Fruit fly (Drosophila melanogaster) whole organism, embryonic: ENCODE data around the gene eIF3h.

ENCODE experiments used
- Antp ChIP-seq: fragments of 200-800 bp; sonication (Bioruptor generic); optimal IDR thresholded peaks from 3 replicates; lab custom pipeline; 2016; ENCODE audit warnings: missing biosample characterization, missing genetic modification characterization
- CG10431 ChIP-seq: fragments of 200-800 bp; sonication (Bioruptor generic); optimal IDR thresholded peaks from 3 replicates; lab custom pipeline; 2018; ENCODE audit warnings: missing biosample characterization, mild to moderate bottlenecking, missing genetic modification characterization
- CG12299 ChIP-seq: fragments of 200-800 bp; sonication (Bioruptor generic); optimal IDR thresholded peaks from 2 replicates; lab custom pipeline; 2018; ENCODE audit warnings: missing biosample characterization, mild to moderate bottlenecking, missing genetic modification characterization
- CG13287 ChIP-seq: fragments of 200-800 bp; sonication (Bioruptor generic); IDR thresholded peaks from 2 replicates; pipeline ENCODE4 v1.3.6; 2022; ENCODE audit warnings: missing biosample characterization, missing genetic modification characterization; ENCODE audit not compliant: partially characterized antibody
- CG13894 ChIP-seq: fragments of 200-800 bp; sonication (Bioruptor generic); optimal IDR thresholded peaks from 3 replicates; lab custom pipeline; 2018; ENCODE audit warnings: missing biosample characterization, mild to moderate bottlenecking, missing genetic modification characterization, moderate library complexity
- CG14860 ChIP-seq: fragments of 200-800 bp; sonication (Bioruptor generic); IDR thresholded peaks from 3 replicates; pipeline ENCODE4 v1.3.6; 2022; ENCODE audit warnings: missing biosample characterization, missing genetic modification characterization; ENCODE audit not compliant: partially characterized antibody
- CG1603 ChIP-seq: fragments of 200-800 bp; sonication (Bioruptor generic); optimal IDR thresholded peaks from 2 replicates; lab custom pipeline; 2019; ENCODE audit warnings: missing biosample characterization, mild to moderate bottlenecking, missing genetic modification characterization, moderate library complexity
- CG18262 ChIP-seq: fragments of 200-800 bp; optimal IDR thresholded peaks from 3 replicates; lab custom pipeline; 2019; ENCODE audit warnings: missing biosample characterization, mild to moderate bottlenecking, missing genetic modification characterization, moderate library complexity
- CG2120 ChIP-seq: fragments of 200-800 bp; sonication (Bioruptor generic); optimal IDR thresholded peaks from 3 replicates; lab custom pipeline; 2016; ENCODE audit warnings: missing biosample characterization, missing genetic modification characterization
- CG6765 ChIP-seq: fragments of 200-800 bp; sonication (Bioruptor generic); optimal IDR thresholded peaks from 3 replicates; lab custom pipeline; 2017; ENCODE audit warnings: missing biosample characterization, mild to moderate bottlenecking, missing genetic modification characterization
- Dbx ChIP-seq: fragments of 200-800 bp; sonication (Bioruptor generic); IDR thresholded peaks from 3 replicates; pipeline ENCODE4 v1.3.6; 2022; ENCODE audit warnings: missing biosample characterization, missing genetic modification characterization
- Eip74EF ChIP-seq, 2 experiments: fragments of 200-800 bp in 1 of 2; fragments of >200 bp in 1 of 2; sonication (Bioruptor generic) in 1 of 2; optimal IDR thresholded peaks; 2 replicates each; lab custom pipeline; 2017 to 2019; ENCODE audit warnings: missing biosample characterization in 2 of 2, missing genetic modification characterization in 2 of 2, mild to moderate bottlenecking in 1 of 2, moderate library complexity in 1 of 2
- HLH54F ChIP-seq: fragments of 200-800 bp; sonication (Bioruptor generic); optimal IDR thresholded peaks from 3 replicates; lab custom pipeline; 2016; ENCODE audit warnings: missing biosample characterization, missing genetic modification characterization
- HLHmδ ChIP-seq: fragments of 200-800 bp; sonication (Bioruptor generic); optimal IDR thresholded peaks from 2 replicates; lab custom pipeline; 2018; ENCODE audit warnings: missing biosample characterization, mild to moderate bottlenecking, missing genetic modification characterization, moderate library complexity
- HmgZ ChIP-seq: fragments of 200-800 bp; sonication (Bioruptor generic); optimal IDR thresholded peaks from 2 replicates; lab custom pipeline; 2018; ENCODE audit warnings: missing biosample characterization, mild to moderate bottlenecking, missing genetic modification characterization
- Hr51 ChIP-seq, 2 experiments: fragments of 200-800 bp; sonication (Bioruptor generic); optimal IDR thresholded peaks; 2 replicates in 1 of 2; 3 replicates in 1 of 2; lab custom pipeline; 2016 to 2018; ENCODE audit warnings: missing biosample characterization in 2 of 2, missing genetic modification characterization in 2 of 2, mild to moderate bottlenecking in 1 of 2, moderate library complexity in 1 of 2
- Hr78 ChIP-seq, 2 experiments: fragments of 200-800 bp in 1 of 2; fragments of >200 bp in 1 of 2; sonication (Bioruptor generic) in 1 of 2; optimal IDR thresholded peaks; 2 replicates each; lab custom pipeline; 2017 to 2019; ENCODE audit warnings: missing biosample characterization in 2 of 2, missing genetic modification characterization in 2 of 2, mild to moderate bottlenecking in 1 of 2, moderate library complexity in 1 of 2
- Lhr ChIP-seq: fragments of 200-800 bp; sonication (Bioruptor generic); optimal IDR thresholded peaks from 3 replicates; lab custom pipeline; 2017; ENCODE audit warnings: mild to moderate bottlenecking, missing biosample characterization, missing genetic modification reagents, missing genetic modification characterization
- MESR4 ChIP-seq: fragments of 200-800 bp; sonication (Bioruptor generic); optimal IDR thresholded peaks from 2 replicates; lab custom pipeline; 2018; ENCODE audit warnings: missing biosample characterization, mild to moderate bottlenecking, missing genetic modification characterization, moderate library complexity
- Mad ChIP-seq: fragments of 200-800 bp; sonication (Bioruptor generic); optimal IDR thresholded peaks from 2 replicates; lab custom pipeline; 2016; ENCODE audit warnings: missing biosample characterization, missing genetic modification characterization
- Nf-YB ChIP-seq: fragments of 200-800 bp; sonication (Bioruptor generic); optimal IDR thresholded peaks from 3 replicates; lab custom pipeline; 2019; ENCODE audit warnings: missing biosample characterization, mild to moderate bottlenecking, missing genetic modification characterization, moderate library complexity
- Taf1 ChIP-seq: fragments of 200-800 bp; sonication (Bioruptor generic); IDR thresholded peaks from 2 replicates; pipeline ENCODE4 v1.3.6; 2022; ENCODE audit warnings: missing biosample characterization, missing genetic modification characterization
- Tbp ChIP-seq: fragments of >200 bp; optimal IDR thresholded peaks from 2 replicates; lab custom pipeline; 2018; ENCODE audit warnings: missing biosample characterization, missing genetic modification characterization
- Vsx1 ChIP-seq: fragments of 200-800 bp; sonication (Bioruptor generic); optimal IDR thresholded peaks from 2 replicates; lab custom pipeline; 2017; ENCODE audit warnings: missing biosample characterization, mild to moderate bottlenecking, missing genetic modification characterization, missing genetic modification reagents
- amos ChIP-seq: fragments of 200-800 bp; sonication (Bioruptor generic); IDR thresholded peaks from 2 replicates; pipeline ENCODE4 v1.3.6; 2022; ENCODE audit warnings: missing biosample characterization, missing genetic modification characterization; ENCODE audit not compliant: partially characterized antibody
- ato ChIP-seq: fragments of 200-800 bp; sonication (Bioruptor generic); IDR thresholded peaks from 2 replicates; pipeline ENCODE4 v1.3.6; 2022; ENCODE audit warnings: missing biosample characterization, missing genetic modification characterization; ENCODE audit not compliant: partially characterized antibody
- corto ChIP-seq: fragments of 200-800 bp; sonication (Bioruptor generic); optimal IDR thresholded peaks from 2 replicates; lab custom pipeline; 2016; ENCODE audit warnings: missing biosample characterization, mild to moderate bottlenecking, missing genetic modification characterization, moderate library complexity
- dati ChIP-seq: fragments of 200-800 bp; sonication (Bioruptor generic); IDR thresholded peaks from 2 replicates; pipeline ENCODE4 v1.3.6; 2022; ENCODE audit warnings: missing biosample characterization, missing genetic modification characterization
- emc ChIP-seq: fragments of 200-800 bp; sonication (Bioruptor generic); optimal IDR thresholded peaks from 2 replicates; lab custom pipeline; 2016; ENCODE audit warnings: missing biosample characterization, missing genetic modification characterization
- ewg ChIP-seq: fragments of 200-800 bp; sonication (Bioruptor generic); optimal IDR thresholded peaks from 3 replicates; lab custom pipeline; 2017; ENCODE audit warnings: mild to moderate bottlenecking, missing biosample characterization, missing genetic modification reagents, missing genetic modification characterization
- gfzf ChIP-seq: fragments of 200-800 bp; sonication (Bioruptor generic); optimal IDR thresholded peaks from 2 replicates; lab custom pipeline; 2016; ENCODE audit warnings: missing biosample characterization, mild to moderate bottlenecking, missing genetic modification characterization, moderate library complexity
- gsb ChIP-seq: fragments of 200-800 bp; sonication (Bioruptor generic); IDR thresholded peaks from 2 replicates; pipeline ENCODE4 v1.3.6; 2022; ENCODE audit warnings: missing biosample characterization, missing genetic modification characterization
- hbn ChIP-seq: fragments of 200-800 bp; sonication (Bioruptor generic); IDR thresholded peaks from 2 replicates; pipeline ENCODE4 v1.3.6; 2022; ENCODE audit warnings: missing biosample characterization, missing genetic modification characterization; ENCODE audit not compliant: partially characterized antibody
- her ChIP-seq: fragments of 200-800 bp; sonication (Bioruptor generic); optimal IDR thresholded peaks from 2 replicates; lab custom pipeline; 2016; ENCODE audit warnings: missing biosample characterization, missing genetic modification characterization
- hkb ChIP-seq, 2 experiments: fragments of 200-800 bp in 1 of 2; fragments of >200 bp in 1 of 2; sonication (Bioruptor generic) in 1 of 2; IDR thresholded peaks in 1 of 2; optimal IDR thresholded peaks in 1 of 2; 2 replicates each; pipeline versions ENCODE4 v1.3.6 to Lab custom; 2017 to 2022; ENCODE audit warnings: missing biosample characterization in 1 of 2, missing genetic modification characterization in 1 of 2
- jing ChIP-seq: fragments of 200-800 bp; sonication (Bioruptor generic); optimal IDR thresholded peaks from 2 replicates; lab custom pipeline; 2018; ENCODE audit warnings: missing biosample characterization, mild to moderate bottlenecking, missing genetic modification characterization
- jumu ChIP-seq: fragments of 200-800 bp; sonication (Bioruptor generic); optimal IDR thresholded peaks from 3 replicates; lab custom pipeline; 2016; ENCODE audit warnings: missing biosample characterization, missing genetic modification characterization
- lola ChIP-seq, 3 experiments: fragments of >200 bp in 2 of 3; fragments of 200-800 bp in 1 of 3; sonication (Bioruptor generic) in 1 of 3; optimal IDR thresholded peaks; 2 replicates each; lab custom pipeline; 2017 to 2019; ENCODE audit warnings: missing biosample characterization in 3 of 3, missing genetic modification characterization in 3 of 3, mild to moderate bottlenecking in 1 of 3, moderate library complexity in 1 of 3
- nom ChIP-seq: fragments of 200-800 bp; sonication (Bioruptor generic); optimal IDR thresholded peaks from 2 replicates; lab custom pipeline; 2017; ENCODE audit warnings: missing biosample characterization, missing genetic modification characterization, mild to moderate bottlenecking, moderate library complexity, missing genetic modification reagents
- row ChIP-seq: fragments of 200-800 bp; sonication (Bioruptor generic); IDR thresholded peaks from 3 replicates; pipeline ENCODE4 v1.3.6; 2022; ENCODE audit warnings: missing biosample characterization, missing genetic modification characterization
- scrt ChIP-seq: fragments of 200-800 bp; sonication (Bioruptor generic); optimal IDR thresholded peaks from 2 replicates; lab custom pipeline; 2018; ENCODE audit warnings: missing biosample characterization, mild to moderate bottlenecking, missing genetic modification characterization, moderate library complexity
- shn ChIP-seq: fragments of 200-800 bp; sonication (Bioruptor generic); optimal IDR thresholded peaks from 3 replicates; lab custom pipeline; 2016; ENCODE audit warnings: missing biosample characterization, missing genetic modification characterization
- stwl ChIP-seq: fragments of 200-800 bp; sonication (Bioruptor generic); optimal IDR thresholded peaks from 3 replicates; lab custom pipeline; 2018; ENCODE audit warnings: missing biosample characterization, mild to moderate bottlenecking, missing genetic modification characterization, moderate library complexity
- twi ChIP-seq: fragments of 200-800 bp; optimal IDR thresholded peaks from 2 replicates; lab custom pipeline; 2019; ENCODE audit warnings: missing biosample characterization, mild to moderate bottlenecking, missing genetic modification characterization, moderate library complexity
- usp ChIP-seq: fragments of >200 bp; optimal IDR thresholded peaks from 2 replicates; lab custom pipeline; 2017; ENCODE audit warnings: missing biosample characterization, missing genetic modification characterization
- zfh2 ChIP-seq: fragments of 200-800 bp; sonication (Bioruptor generic); optimal IDR thresholded peaks from 2 replicates; lab custom pipeline; 2016; ENCODE audit warnings: missing biosample characterization, missing genetic modification characterization

eIF3h gene

DNA sequence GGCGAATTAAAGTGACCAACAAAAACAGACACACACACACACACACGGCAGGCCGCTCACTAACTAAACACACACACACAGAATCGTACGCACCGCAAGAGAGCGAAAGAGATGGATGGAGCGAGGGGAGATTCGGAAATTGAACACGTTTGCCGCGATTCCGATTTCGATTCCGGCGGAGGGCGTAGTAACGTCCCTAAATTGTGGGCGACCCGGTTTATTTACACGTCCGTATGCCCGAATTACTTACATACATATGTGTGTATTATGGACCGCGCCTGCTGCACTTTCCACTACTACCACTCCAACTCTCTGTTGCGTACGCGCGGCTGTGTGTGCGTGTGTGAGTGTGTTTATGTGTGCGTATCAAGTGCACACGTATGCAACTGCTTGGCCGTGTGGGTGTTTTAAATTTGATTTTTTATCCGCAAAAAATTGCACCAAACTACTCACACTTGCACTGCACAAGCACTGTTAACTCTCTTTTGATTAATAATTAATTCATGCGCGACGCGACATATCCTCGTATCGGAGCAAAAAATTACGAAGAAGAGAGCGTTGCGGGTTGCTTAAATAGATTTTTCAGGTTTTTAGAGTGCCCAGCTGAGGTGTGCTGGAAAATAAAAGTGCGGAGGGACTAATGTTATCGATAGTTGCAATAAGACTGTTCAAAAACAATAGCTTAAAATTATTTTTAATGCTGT, 40.2 kb upstream of the eIF3h start, which contains the start of gene Pgant5 (continued):
- TF ChIP-seq twi (tag; lab: Kevin White, UChicago), result peak; percentile 66
- peak; percentile 30 for TF ChIP-seq CG13894 (tag; lab: Kevin White, UChicago)
- no peak for TF ChIP-seq usp (GFP tag; lab: Kevin White, UChicago)
- TF ChIP-seq jumu (GFP tag; lab: Kevin White, UChicago), result peak; percentile 5
- TF ChIP-seq corto (GFP tag; lab: Kevin White, UChicago), result no peak
- peak; percentile 7 for TF ChIP-seq CG1603 (tag; lab: Kevin White, UChicago)
- 0 out of 2 replicates have a peak, but pooled peaks have one; percentile 59 for TF ChIP-seq CG13287 (GFP tag; lab: Robert Waterston, UW)
- TF ChIP-seq Vsx1 (GFP tag; lab: Kevin White, UChicago), result no peak
- TF ChIP-seq Antp (GFP tag; lab: Kevin White, UChicago), result no peak
- peak; percentile 10 for TF ChIP-seq amos (GFP tag; lab: Robert Waterston, UW)
- no peak for TF ChIP-seq Hr51 (GFP tag; optimal IDR thresholded peaks at IDR 0.05; lab: Kevin White, UChicago)
- TF ChIP-seq stwl (tag; lab: Kevin White, UChicago), result no peak
- no peak for TF ChIP-seq CG18262 (tag; lab: Kevin White, UChicago)
- peak; percentile 82 for TF ChIP-seq MESR4 (GFP tag; lab: Kevin White, UChicago)
- peak; percentile 46 for TF ChIP-seq ato (GFP tag; lab: Robert Waterston, UW)
- TF ChIP-seq shn (GFP tag; lab: Kevin White, UChicago), result no peak
- peak; percentile 31; the same call in 1 of the 3 replicates for TF ChIP-seq Dbx
- TF ChIP-seq Mad, result no peak
- TF ChIP-seq hkb (optimal IDR thresholded peaks at IDR 0.05; lab: Kevin White, UChicago), result peak; percentile 98
- no peak for TF ChIP-seq hkb (GFP tag; IDR thresholded peaks at IDR 0.05; lab: Robert Waterston, UW)
- peak; percentile 4 for TF ChIP-seq HLH54F (GFP tag; lab: Kevin White, UChicago)
- no peak; the same call in 1 of the 2 replicates for TF ChIP-seq hbn (GFP tag; lab: Robert Waterston, UW)
- TF ChIP-seq dati (GFP tag; lab: Robert Waterston, UW), result no peak
- TF ChIP-seq Eip74EF (GFP tag; optimal IDR thresholded peaks at IDR 0.05; lab: Kevin White, UChicago), result peak in 1 of 2 experiments; percentile 72
- TF ChIP-seq emc (GFP tag; lab: Kevin White, UChicago), result no peak
- TF ChIP-seq nom (GFP tag; lab: Kevin White, UChicago), result peak; percentile 65
- no peak for TF ChIP-seq her (GFP tag; lab: Kevin White, UChicago)
- TF ChIP-seq Hr78 (GFP tag; optimal IDR thresholded peaks at IDR 0.05; lab: Kevin White, UChicago), result peak in 1 of 2 experiments; percentile 24
- TF ChIP-seq CG6765, result peak; percentile 42
- TF ChIP-seq CG2120, result peak; percentile 14
- TF ChIP-seq CG10431, result no peak
- peak; percentile 26 for TF ChIP-seq Tbp (GFP tag; lab: Kevin White, UChicago)
- peak; percentile 5 for TF ChIP-seq CG12299 (tag; lab: Kevin White, UChicago)
- peak; percentile 47 for TF ChIP-seq Nf-YB
- TF ChIP-seq gfzf (GFP tag; lab: Kevin White, UChicago), result peak; percentile 69
- peak; percentile 10 for TF ChIP-seq HmgZ (tag; lab: Kevin White, UChicago)
- no peak for TF ChIP-seq gsb (GFP tag; lab: Robert Waterston, UW)
- peak in 1 of 3 experiments; percentile 21 for TF ChIP-seq lola (GFP tag; optimal IDR thresholded peaks at IDR 0.05; lab: Kevin White, UChicago)
- no peak for TF ChIP-seq HLHmδ (GFP tag; lab: Kevin White, UChicago)
- no peak for TF ChIP-seq Taf1 (GFP tag; lab: Robert Waterston, UW)
- peak; percentile 49 for TF ChIP-seq scrt (GFP tag; lab: Kevin White, UChicago)
- TF ChIP-seq row (GFP tag; lab: Robert Waterston, UW), result peak; percentile 36; the same call in 2 of the 3 replicates
- TF ChIP-seq zfh2 (GFP tag; lab: Kevin White, UChicago), result peak; percentile 6
- TF ChIP-seq Lhr, result peak; percentile 47
- peak; percentile 61; the same call in 1 of the 3 replicates for TF ChIP-seq CG14860 (GFP tag; lab: Robert Waterston, UW)
- peak; percentile 35 for TF ChIP-seq ewg (GFP tag; lab: Kevin White, UChicago)
- TF ChIP-seq jing (GFP tag; lab: Kevin White, UChicago), result no peak
